Worm (Caenorhabditis elegans): ENCODE data around the gene C32B5.13.
"Not testable (repeated sequence)": the region's sequence is repeated elsewhere in the genome, so short reads cannot be mapped to it uniquely, and the experiment has no call there.

C32B5.13 gene

ce11 chrII:988437-988836 lies 26.6 kb upstream of the C32B5.13 start, which contains the start of gene fbxc-39:
TSS of gene fbxc-39 (plus strand) at chrII:988737.
- TF ChIP-seq pqm-1 (tag; optimal IDR thresholded peaks at IDR 0.05) (no peak), zip-11 (GFP tag; IDR thresholded peaks at IDR 0.05) (no peak), nhr-25 (tag; optimal IDR thresholded peaks at IDR 0.05; ENCODE audit: borderline replicate concordance, insufficient read depth) (no peak), dve-1 (tag; optimal IDR thresholded peaks at IDR 0.05; ENCODE audit: insufficient read depth) (no peak), nhr-77 (tag; optimal IDR thresholded peaks at IDR 0.05) (no peak)

- not testable (repeated sequence) for TF ChIP-seq F49E8.2 (tag; optimal IDR thresholded peaks at IDR 0.05; ENCODE audit: borderline replicate concordance); nhr-102 (tag; optimal IDR thresholded peaks at IDR 0.05); nhr-42 (GFP tag; IDR thresholded peaks at IDR 0.05)
Measured at ce11 chrII:985703-986102, 23.8 kb upstream of the C32B5.13 start, which contains the start of gene fbxc-40. TSS of gene fbxc-40 (plus strand) at chrII:986003.

- TF ChIP-seq fos-1 (tag; optimal IDR thresholded peaks at IDR 0.05) (no peak), aha-1 (tag) (peak; percentile 45), nhr-48 (tag; optimal IDR thresholded peaks at IDR 0.05) (no peak), snpc-4 (tag; optimal IDR thresholded peaks at IDR 0.05) (no peak), nhr-11 (tag; optimal IDR thresholded peaks at IDR 0.05) (no peak)
Measured at ce11 chrII:982842-983241, 21.0 kb upstream of the C32B5.13 start, which contains the start of gene srh-274. TSS of gene srh-274 (plus strand) at chrII:983142.

- TF ChIP-seq saeg-2 (GFP tag; IDR thresholded peaks at IDR 0.05): no peak
- TF ChIP-seq dmd-9 (GFP tag; IDR thresholded peaks at IDR 0.05): no peak
- no peak for TF ChIP-seq nhr-10 (tag; optimal IDR thresholded peaks at IDR 0.05)
- no peak for TF ChIP-seq ztf-11 (tag; optimal IDR thresholded peaks at IDR 0.05)
- TF ChIP-seq Y48G9A.11 (GFP tag; IDR thresholded peaks at IDR 0.05): no peak
- TF ChIP-seq lin-15B (tag; optimal IDR thresholded peaks at IDR 0.05): no peak
- TF ChIP-seq egl-43 (GFP tag; IDR thresholded peaks at IDR 0.05): no peak
- no peak for TF ChIP-seq gei-8 (GFP tag; optimal IDR thresholded peaks at IDR 0.05)
- TF ChIP-seq nhr-77 (tag; optimal IDR thresholded peaks at IDR 0.05): no peak
- no peak for TF ChIP-seq nhr-6 (tag; optimal IDR thresholded peaks at IDR 0.05)
- no peak for TF ChIP-seq nhr-111 (GFP tag; optimal IDR thresholded peaks at IDR 0.05)
- TF ChIP-seq lsy-2 (tag; optimal IDR thresholded peaks at IDR 0.05): no peak
- TF ChIP-seq daf-19 (GFP tag; conservative IDR thresholded peaks at IDR 0.05): no peak
- TF ChIP-seq zip-2 (tag; optimal IDR thresholded peaks at IDR 0.05): no peak
- no peak for TF ChIP-seq php-3 (GFP tag; IDR thresholded peaks at IDR 0.05)
- no peak for TF ChIP-seq spr-3 (GFP tag; optimal IDR thresholded peaks at IDR 0.05)
- TF ChIP-seq F26F4.8 (GFP tag; conservative IDR thresholded peaks at IDR 0.05): no peak
- TF ChIP-seq daf-12 (tag; optimal IDR thresholded peaks at IDR 0.05): no peak
- no peak for TF ChIP-seq ama-1 (optimal IDR thresholded peaks at IDR 0.05)
- TF ChIP-seq ceh-82 (tag; optimal IDR thresholded peaks at IDR 0.05): no peak
Measured at ce11 chrII:979135-979534, 17.3 kb upstream of the C32B5.13 start, which contains the start of the genes fbxc-17 and fbxc-15. TSS of gene fbxc-17 (minus strand) at chrII:979235. TSS of gene fbxc-15 (plus strand) at chrII:979423.

- TF ChIP-seq dmd-6 (GFP tag; IDR thresholded peaks at IDR 0.05): peak; percentile 39
- 0 out of 2 replicates have a peak, but pooled peaks have one; percentile 18 for TF ChIP-seq tra-1 (GFP tag; IDR thresholded peaks at IDR 0.05)
- 0 out of 4 replicates have a peak, but pooled peaks of 1 of the 2 experiments have one; percentile 68 for TF ChIP-seq madf-5 (GFP tag; IDR thresholded peaks at IDR 0.05)
- 0 out of 2 replicates have a peak, but pooled peaks have one; percentile 22 for TF ChIP-seq madf-9 (GFP tag; conservative IDR thresholded peaks at IDR 0.05)
- peak; percentile 66; the same call in 1 of the 2 replicates for TF ChIP-seq dmd-8 (GFP tag; IDR thresholded peaks at IDR 0.05)
- TF ChIP-seq Y48G9A.11 (GFP tag; IDR thresholded peaks at IDR 0.05): 0 out of 2 replicates have a peak, but pooled peaks have one; percentile 31
- peak; percentile 68 for TF ChIP-seq vab-7 (GFP tag; IDR thresholded peaks at IDR 0.05)
- peak; percentile 78 for TF ChIP-seq lim-7 (GFP tag; IDR thresholded peaks at IDR 0.05)
- TF ChIP-seq F26F4.8 (GFP tag; conservative IDR thresholded peaks at IDR 0.05): peak; percentile 68; the same call in 1 of the 2 replicates
- TF ChIP-seq ctbp-1 (GFP tag; IDR thresholded peaks at IDR 0.05): peak; percentile 69
- TF ChIP-seq egl-43 (GFP tag; IDR thresholded peaks at IDR 0.05): peak; percentile 74; the same call in 1 of the 2 replicates
- 0 out of 2 replicates have a peak, but pooled peaks have one; percentile 29 for TF ChIP-seq nhr-41 (GFP tag; IDR thresholded peaks at IDR 0.05)
- TF ChIP-seq ZK337.2 (GFP tag; IDR thresholded peaks at IDR 0.05): 0 out of 2 replicates have a peak, but pooled peaks have one; percentile 51
- peak; percentile 64 for TF ChIP-seq snpc-1.2 (GFP tag; IDR thresholded peaks at IDR 0.05)
- peak; percentile 80 for TF ChIP-seq D1046.2 (GFP tag; IDR thresholded peaks at IDR 0.05)
- TF ChIP-seq lin-1 (GFP tag; IDR thresholded peaks at IDR 0.05): peak; percentile 75; the same call in 1 of the 2 replicates
Measured at ce11 chrII:977130-977529, 15.3 kb upstream of the C32B5.13 start.

All from whole organism, L4 larva.